Fruit fly (Drosophila melanogaster) whole organism, embryonic: ENCODE data around the gene AGO2.

Source experiments
- Blimp-1 ChIP-seq: fragments of 200-800 bp; sonication (Bioruptor generic); optimal IDR thresholded peaks from 3 replicates; lab custom pipeline; 2018; ENCODE audit warnings: missing biosample characterization, missing genetic modification characterization, mild to moderate bottlenecking, moderate library complexity, missing genetic modification reagents
- CG10209 ChIP-seq: fragments of 200-800 bp; sonication (Bioruptor generic); optimal IDR thresholded peaks from 3 replicates; lab custom pipeline; 2017; ENCODE audit warnings: missing biosample characterization, mild to moderate bottlenecking, missing genetic modification characterization, missing genetic modification reagents
- CG10267 ChIP-seq: fragments of 200-800 bp; sonication (Bioruptor generic); optimal IDR thresholded peaks from 2 replicates; lab custom pipeline; 2018; ENCODE audit warnings: missing biosample characterization, mild to moderate bottlenecking, missing genetic modification characterization, moderate library complexity
- CG10979 ChIP-seq: fragments of 200-800 bp; sonication (Bioruptor generic); optimal IDR thresholded peaks from 2 replicates; lab custom pipeline; 2018; ENCODE audit warnings: missing biosample characterization, mild to moderate bottlenecking, missing genetic modification characterization, moderate library complexity
- CG11560 ChIP-seq: fragments of 200-800 bp; sonication (Bioruptor generic); IDR thresholded peaks from 3 replicates; pipeline ENCODE4 v1.3.6; 2022; ENCODE audit warnings: missing biosample characterization, missing genetic modification characterization
- CG1233 ChIP-seq: fragments of 200-800 bp; sonication (Bioruptor generic); optimal IDR thresholded peaks from 4 replicates; lab custom pipeline; 2018; ENCODE audit warnings: missing biosample characterization, mild to moderate bottlenecking, missing genetic modification characterization
- CG13775 ChIP-seq: fragments of 200-800 bp; sonication (Bioruptor generic); optimal IDR thresholded peaks from 3 replicates; lab custom pipeline; 2017; ENCODE audit warnings: missing biosample characterization, mild to moderate bottlenecking, missing genetic modification characterization
- CG13894 ChIP-seq: fragments of 200-800 bp; sonication (Bioruptor generic); optimal IDR thresholded peaks from 3 replicates; lab custom pipeline; 2018; ENCODE audit warnings: missing biosample characterization, mild to moderate bottlenecking, missing genetic modification characterization, moderate library complexity
- CG15479 ChIP-seq: fragments of 200-800 bp; sonication (Bioruptor generic); optimal IDR thresholded peaks from 3 replicates; lab custom pipeline; 2019; ENCODE audit warnings: missing biosample characterization, mild to moderate bottlenecking, missing genetic modification characterization, moderate library complexity
- CG31441 ChIP-seq: fragments of 200-800 bp; sonication (Bioruptor generic); IDR thresholded peaks from 2 replicates; pipeline ENCODE4 v1.3.6; 2022; ENCODE audit warnings: missing biosample characterization, missing genetic modification characterization
- CG32767 ChIP-seq: fragments of 200-800 bp; sonication (Bioruptor generic); IDR thresholded peaks from 2 replicates; pipeline ENCODE4 v1.3.6; 2022; ENCODE audit warnings: missing biosample characterization, missing genetic modification characterization
- CG33557 ChIP-seq: fragments of 200-800 bp; sonication (Bioruptor generic); optimal IDR thresholded peaks from 2 replicates; lab custom pipeline; 2019; ENCODE audit warnings: missing biosample characterization, mild to moderate bottlenecking, missing genetic modification characterization, moderate library complexity
- CG34422 ChIP-seq: fragments of 200-800 bp; sonication (Bioruptor generic); IDR thresholded peaks from 3 replicates; pipeline ENCODE4 v1.3.6; 2022; ENCODE audit warnings: missing biosample characterization, missing genetic modification characterization
- CG5180 ChIP-seq: fragments of 200-800 bp; sonication (Bioruptor generic); optimal IDR thresholded peaks from 3 replicates; lab custom pipeline; 2017; ENCODE audit warnings: missing biosample characterization, missing genetic modification characterization, mild to moderate bottlenecking, moderate library complexity, missing genetic modification reagents
- CG7556 ChIP-seq: fragments of 200-800 bp; sonication (Bioruptor generic); optimal IDR thresholded peaks from 2 replicates; lab custom pipeline; 2017; ENCODE audit warnings: missing biosample characterization, mild to moderate bottlenecking, missing genetic modification characterization
- CG8290 ChIP-seq, 3 experiments: fragments of 200-800 bp; sonication (Bioruptor generic); optimal IDR thresholded peaks; 2 replicates each; lab custom pipeline; 2016 to 2019; ENCODE audit warnings: missing biosample characterization in 3 of 3, missing genetic modification characterization in 3 of 3, mild to moderate bottlenecking in 2 of 3, moderate library complexity in 1 of 3
- CG9437 ChIP-seq: fragments of 200-800 bp; sonication (Bioruptor generic); optimal IDR thresholded peaks from 2 replicates; lab custom pipeline; 2018; ENCODE audit warnings: missing biosample characterization, mild to moderate bottlenecking, missing genetic modification characterization
- CG9727 ChIP-seq: fragments of 200-800 bp; sonication (Bioruptor generic); optimal IDR thresholded peaks from 3 replicates; lab custom pipeline; 2017; ENCODE audit warnings: missing biosample characterization, mild to moderate bottlenecking, missing genetic modification characterization
- CTCF ChIP-seq: fragments of 200-800 bp; sonication (Bioruptor generic); optimal IDR thresholded peaks from 2 replicates; lab custom pipeline; 2017; ENCODE audit warnings: missing biosample characterization, mild to moderate bottlenecking, missing genetic modification characterization, moderate library complexity
- Dfd ChIP-seq, 2 experiments: fragments of >200 bp; optimal IDR thresholded peaks; 2 replicates each; lab custom pipeline; 2017; ENCODE audit warnings: missing biosample characterization in 2 of 2, missing genetic modification characterization in 2 of 2
- HHEX ChIP-seq: fragments of 200-800 bp; sonication (Bioruptor generic); optimal IDR thresholded peaks from 3 replicates; lab custom pipeline; 2017; ENCODE audit warnings: missing biosample characterization, mild to moderate bottlenecking, missing genetic modification characterization, missing genetic modification reagents
- Hmr ChIP-seq: fragments of 200-800 bp; sonication (Bioruptor generic); optimal IDR thresholded peaks from 3 replicates; lab custom pipeline; 2017; ENCODE audit warnings: mild to moderate bottlenecking, missing biosample characterization, missing genetic modification reagents, missing genetic modification characterization
- Jarid2 ChIP-seq: fragments of 200-800 bp; sonication (Bioruptor generic); optimal IDR thresholded peaks from 3 replicates; lab custom pipeline; 2017; ENCODE audit warnings: mild to moderate bottlenecking, missing biosample characterization, missing genetic modification reagents, missing genetic modification characterization
- Lpt ChIP-seq: fragments of >200 bp; optimal IDR thresholded peaks from 2 replicates; lab custom pipeline; 2018; ENCODE audit warnings: missing biosample characterization, missing genetic modification characterization
- Max ChIP-seq: fragments of 200-800 bp; sonication (Bioruptor generic); optimal IDR thresholded peaks from 2 replicates; lab custom pipeline; 2016; ENCODE audit warnings: missing biosample characterization, mild to moderate bottlenecking, missing genetic modification characterization
- Med ChIP-seq: fragments of 200-800 bp; sonication (Bioruptor generic); peaks from one replicate; lab custom pipeline; 2016; ENCODE audit warnings: missing biosample characterization, missing genetic modification characterization, mild to moderate bottlenecking, inconsistent platforms, moderate library complexity
- NC2α ChIP-seq: fragments of 200-800 bp; sonication (Bioruptor generic); optimal IDR thresholded peaks from 2 replicates; lab custom pipeline; 2016; ENCODE audit warnings: missing biosample characterization, missing genetic modification characterization
- NK7.1 ChIP-seq: fragments of 200-800 bp; sonication (Bioruptor generic); optimal IDR thresholded peaks from 3 replicates; lab custom pipeline; 2016; ENCODE audit warnings: missing biosample characterization, missing genetic modification characterization
- Nf-YC ChIP-seq: fragments of 200-800 bp; optimal IDR thresholded peaks from 3 replicates; lab custom pipeline; 2019; ENCODE audit warnings: missing biosample characterization, mild to moderate bottlenecking, missing genetic modification characterization, moderate library complexity
- Usf ChIP-seq: fragments of 200-800 bp; sonication (Bioruptor generic); optimal IDR thresholded peaks from 2 replicates; lab custom pipeline; 2017; ENCODE audit warnings: missing genotype, missing biosample characterization, missing genetic modification characterization
- ase ChIP-seq: fragments of 200-800 bp; sonication (Bioruptor generic); IDR thresholded peaks from 3 replicates; pipeline ENCODE4 v1.3.6; 2022; ENCODE audit warnings: missing biosample characterization, missing genetic modification characterization
- bigmax ChIP-seq: fragments of 200-800 bp; sonication (Bioruptor generic); optimal IDR thresholded peaks from 2 replicates; lab custom pipeline; 2018; ENCODE audit warnings: missing biosample characterization, mild to moderate bottlenecking, missing genetic modification characterization
- bowl ChIP-seq: fragments of 200-800 bp; sonication (Bioruptor generic); IDR thresholded peaks from 2 replicates; pipeline ENCODE4 v1.3.6; 2022; ENCODE audit warnings: missing biosample characterization, missing genetic modification characterization
- chif ChIP-seq, 2 experiments: fragments of 200-800 bp; sonication (Bioruptor generic); optimal IDR thresholded peaks; 3 replicates each; lab custom pipeline; 2016; ENCODE audit warnings: missing biosample characterization in 2 of 2, missing genetic modification characterization in 2 of 2
- chinmo ChIP-seq: fragments of 200-800 bp; sonication (Bioruptor generic); IDR thresholded peaks from 4 replicates; pipeline ENCODE4 v1.3.6; 2022; ENCODE audit warnings: missing biosample characterization, missing genetic modification characterization; ENCODE audit not compliant: partially characterized antibody
- dati ChIP-seq: fragments of 200-800 bp; sonication (Bioruptor generic); IDR thresholded peaks from 2 replicates; pipeline ENCODE4 v1.3.6; 2022; ENCODE audit warnings: missing biosample characterization, missing genetic modification characterization
- dpn ChIP-seq, 2 experiments: fragments of 200-800 bp; sonication (Bioruptor generic); optimal IDR thresholded peaks; 3 replicates each; lab custom pipeline; 2016; ENCODE audit warnings: missing biosample characterization in 2 of 2, missing genetic modification characterization in 2 of 2
- ftz-f1 ChIP-seq: fragments of 200-800 bp; sonication (Bioruptor generic); optimal IDR thresholded peaks from 2 replicates; lab custom pipeline; 2016; ENCODE audit warnings: missing biosample characterization, missing genetic modification characterization
- grau ChIP-seq: fragments of 200-800 bp; optimal IDR thresholded peaks from 3 replicates; lab custom pipeline; 2019; ENCODE audit warnings: missing biosample characterization, mild to moderate bottlenecking, missing genetic modification characterization, moderate library complexity
- hbn ChIP-seq: fragments of 200-800 bp; sonication (Bioruptor generic); IDR thresholded peaks from 2 replicates; pipeline ENCODE4 v1.3.6; 2022; ENCODE audit warnings: missing biosample characterization, missing genetic modification characterization; ENCODE audit not compliant: partially characterized antibody
- her ChIP-seq: fragments of 200-800 bp; sonication (Bioruptor generic); optimal IDR thresholded peaks from 2 replicates; lab custom pipeline; 2016; ENCODE audit warnings: missing biosample characterization, missing genetic modification characterization
- oc ChIP-seq: fragments of 200-800 bp; sonication (Bioruptor generic); optimal IDR thresholded peaks from 2 replicates; lab custom pipeline; 2018; ENCODE audit warnings: missing biosample characterization, mild to moderate bottlenecking, missing genetic modification characterization, moderate library complexity
- otp ChIP-seq: fragments of 200-800 bp; sonication (Bioruptor generic); IDR thresholded peaks from 3 replicates; pipeline ENCODE4, ENCODE4 v1.3.6; 2022; ENCODE audit warnings: missing biosample characterization, missing genetic modification characterization
- sc ChIP-seq, 3 experiments: fragments of >200 bp in 2 of 3; fragments of 200-800 bp in 1 of 3; sonication (Bioruptor generic) in 1 of 3; optimal IDR thresholded peaks; 2 replicates in 2 of 3; 3 replicates in 1 of 3; lab custom pipeline; 2017; ENCODE audit warnings: mild to moderate bottlenecking in 1 of 3, missing biosample characterization in 1 of 3, missing genetic modification characterization in 1 of 3, missing genetic modification reagents in 1 of 3
- sens ChIP-seq: fragments of 200-800 bp; sonication (Bioruptor generic); peaks from one replicate; lab custom pipeline; 2016; ENCODE audit warnings: missing biosample characterization, missing genetic modification characterization
- seq ChIP-seq: fragments of 200-800 bp; sonication (Bioruptor generic); IDR thresholded peaks from 2 replicates; pipeline ENCODE4 v1.3.6; 2022; ENCODE audit warnings: missing biosample characterization, missing genetic modification characterization
- shn ChIP-seq: fragments of 200-800 bp; sonication (Bioruptor generic); optimal IDR thresholded peaks from 3 replicates; lab custom pipeline; 2016; ENCODE audit warnings: missing biosample characterization, missing genetic modification characterization
- sqz ChIP-seq: fragments of 200-800 bp; sonication (Bioruptor generic); optimal IDR thresholded peaks from 3 replicates; lab custom pipeline; 2018; ENCODE audit warnings: missing biosample characterization, mild to moderate bottlenecking, missing genetic modification characterization
- stwl ChIP-seq: fragments of 200-800 bp; sonication (Bioruptor generic); optimal IDR thresholded peaks from 3 replicates; lab custom pipeline; 2018; ENCODE audit warnings: missing biosample characterization, mild to moderate bottlenecking, missing genetic modification characterization, moderate library complexity
- usp ChIP-seq: fragments of >200 bp; optimal IDR thresholded peaks from 2 replicates; lab custom pipeline; 2017; ENCODE audit warnings: missing biosample characterization, missing genetic modification characterization

AGO2 gene

DNA sequence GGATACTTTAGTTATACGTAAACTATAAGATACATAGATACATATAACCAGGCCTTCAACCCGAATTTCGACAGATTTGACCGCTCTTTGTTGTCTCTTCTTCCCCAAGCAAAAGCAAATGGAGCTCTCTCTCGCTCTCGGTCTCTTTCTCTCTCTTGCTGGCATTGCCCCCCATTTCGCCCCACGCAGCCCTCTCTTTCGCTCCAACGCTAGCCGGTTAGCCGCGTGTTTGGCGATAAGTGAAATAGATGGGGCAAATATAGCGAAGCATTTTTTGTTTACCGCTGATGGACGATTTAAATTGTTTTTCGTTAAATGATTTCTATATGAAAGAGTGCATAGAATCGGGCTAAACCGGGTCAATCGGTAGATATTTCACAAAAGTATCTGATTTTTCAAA lies 39.5 kb upstream of the AGO2 start (continued):
- TF ChIP-seq ftz-f1 (GFP tag; lab: Kevin White, UChicago): peak; percentile 86
- TF ChIP-seq Nf-YC (tag; lab: Kevin White, UChicago): no peak
- no peak for TF ChIP-seq Dfd (GFP tag; optimal IDR thresholded peaks at IDR 0.05; lab: Kevin White, UChicago)
- peak; percentile 94; the same call in 2 of the 3 replicates for TF ChIP-seq CG34422 (GFP tag; lab: Robert Waterston, UW)
- TF ChIP-seq CG13775 (GFP tag; lab: Kevin White, UChicago): no peak
- TF ChIP-seq chinmo (GFP tag; lab: Robert Waterston, UW): peak; percentile 82; the same call in 3 of the 4 replicates
- no peak for TF ChIP-seq oc
- TF ChIP-seq CG9437: peak; percentile 32
- no peak for TF ChIP-seq CG10267 (tag; lab: Kevin White, UChicago)
- TF ChIP-seq CG32767 (GFP tag; lab: Robert Waterston, UW): no peak
- peak; percentile 6 for TF ChIP-seq CG8290 (GFP tag; optimal IDR thresholded peaks at IDR 0.05; lab: Kevin White, UChicago)
- peak in 1 of 2 experiments; percentile 19 for TF ChIP-seq CG8290 (tag; optimal IDR thresholded peaks at IDR 0.05; lab: Kevin White, UChicago)
- TF ChIP-seq Usf (GFP tag; lab: Kevin White, UChicago): no peak
- no peak for TF ChIP-seq CG10979 (tag; lab: Kevin White, UChicago)
- no peak for TF ChIP-seq CG31441 (GFP tag; lab: Robert Waterston, UW)
- TF ChIP-seq NC2α (GFP tag; lab: Kevin White, UChicago): no peak
- no peak for TF ChIP-seq bowl (GFP tag; lab: Robert Waterston, UW)
- no peak for TF ChIP-seq dpn (GFP tag; optimal IDR thresholded peaks at IDR 0.05; lab: Kevin White, UChicago)
- TF ChIP-seq CG11560: no peak
- no peak; the same call in 1 of the 2 replicates for TF ChIP-seq seq (GFP tag; lab: Robert Waterston, UW)
- TF ChIP-seq ase (GFP tag; lab: Robert Waterston, UW): no peak
- no peak for TF ChIP-seq Hmr (GFP tag; lab: Kevin White, UChicago)
- TF ChIP-seq Jarid2: no peak
- TF ChIP-seq CG13894 (tag; lab: Kevin White, UChicago): peak; percentile 92
- no peak for TF ChIP-seq CG10209 (GFP tag; lab: Kevin White, UChicago)
- TF ChIP-seq HHEX: no peak
- no peak for TF ChIP-seq CG5180 (GFP tag; lab: Kevin White, UChicago)
- peak; percentile 38; the same call in 1 of the 3 replicates for TF ChIP-seq otp (GFP tag; lab: Robert Waterston, UW)
- TF ChIP-seq CG7556 (GFP tag; lab: Kevin White, UChicago): peak; percentile 13
- peak; percentile 3 for TF ChIP-seq CG1233
- TF ChIP-seq CTCF (GFP tag; lab: Kevin White, UChicago): no peak
- no peak for TF ChIP-seq shn (GFP tag; lab: Kevin White, UChicago)
- peak; percentile 61 for TF ChIP-seq sens (GFP tag; lab: Kevin White, UChicago)
- TF ChIP-seq stwl (tag; lab: Kevin White, UChicago): no peak
- peak; percentile 35 for TF ChIP-seq her (GFP tag; lab: Kevin White, UChicago)
- peak; percentile 49 for TF ChIP-seq sqz (GFP tag; lab: Kevin White, UChicago)
- no peak for TF ChIP-seq chif (GFP tag; optimal IDR thresholded peaks at IDR 0.05; lab: Kevin White, UChicago)
- TF ChIP-seq Blimp-1 (GFP tag; lab: Kevin White, UChicago): no peak
- TF ChIP-seq Max (GFP tag; lab: Kevin White, UChicago): peak; percentile 35
- TF ChIP-seq Med: peak; percentile 6
- no peak for TF ChIP-seq CG33557 (GFP tag; lab: Kevin White, UChicago)
- TF ChIP-seq CG15479 (GFP tag; lab: Kevin White, UChicago): no peak
- no peak for TF ChIP-seq Lpt (GFP tag; lab: Kevin White, UChicago)
- TF ChIP-seq hbn (GFP tag; lab: Robert Waterston, UW): peak; percentile 25; the same call in 1 of the 2 replicates
- no peak for TF ChIP-seq NK7.1 (GFP tag; lab: Kevin White, UChicago)
- no peak for TF ChIP-seq sc (optimal IDR thresholded peaks at IDR 0.05; lab: Kevin White, UChicago)
- no peak for TF ChIP-seq sc (GFP tag; optimal IDR thresholded peaks at IDR 0.05; lab: Kevin White, UChicago)
- no peak for TF ChIP-seq grau (tag; lab: Kevin White, UChicago)
- no peak for TF ChIP-seq usp
- TF ChIP-seq dati: no peak
- no peak for TF ChIP-seq CG9727
- TF ChIP-seq bigmax (GFP tag; lab: Kevin White, UChicago): no peak
